Worm (Caenorhabditis elegans) whole organism, L3 larva: ENCODE measurements around the gene wrt-7.
"Not testable (repeated sequence)": the region's sequence is repeated elsewhere in the genome, so short reads cannot be mapped to it uniquely, and the experiment has no call there.

Experiments
- R02D3.7 ChIP-seq: fragments of 150-350 bp; optimal IDR thresholded peaks from 2 replicates; lab custom pipeline; 2014; ENCODE audit warnings: missing biosample characterization, missing genetic modification characterization
- ZK546.5 ChIP-seq: sonication (generic microtip); optimal IDR thresholded peaks from 2 replicates; lab custom pipeline; 2017; ENCODE audit warnings: missing biosample characterization, missing genetic modification characterization
- aly-2 ChIP-seq: fragments of 150-350 bp; optimal IDR thresholded peaks from 2 replicates; lab custom pipeline; 2014; ENCODE audit warnings: missing biosample characterization, missing genetic modification characterization
- ama-1 ChIP-seq: fragments of 150-350 bp; optimal IDR thresholded peaks from 2 replicates; lab custom pipeline; 2018
- ceh-16 ChIP-seq: sonication (generic microtip); optimal IDR thresholded peaks from 2 replicates; lab custom pipeline; 2017; ENCODE audit warnings: missing biosample characterization, missing genetic modification characterization
- ceh-28 ChIP-seq: fragments of 150-350 bp; optimal IDR thresholded peaks from 2 replicates; lab custom pipeline; 2014; ENCODE audit warnings: missing biosample characterization, missing genetic modification reagents, missing genetic modification characterization
- ceh-9 ChIP-seq: sonication (generic microtip); optimal IDR thresholded peaks from 2 replicates; lab custom pipeline; 2018; ENCODE audit warnings: missing biosample characterization, missing genetic modification characterization
- daf-12 ChIP-seq: fragments of 150-350 bp; optimal IDR thresholded peaks from 2 replicates; lab custom pipeline; 2014; ENCODE audit warnings: missing biosample characterization, missing genetic modification reagents, missing genetic modification characterization
- egl-27 ChIP-seq: sonication (generic microtip); optimal IDR thresholded peaks from 4 replicates; lab custom pipeline; 2017; ENCODE audit warnings: missing biosample characterization, missing genetic modification reagents, missing genetic modification characterization
- egl-5 ChIP-seq: fragments of 150-350 bp; optimal IDR thresholded peaks from 2 replicates; lab custom pipeline; 2017; ENCODE audit warnings: missing biosample characterization, missing genetic modification reagents, missing genetic modification characterization, inconsistent platforms
- elt-1 ChIP-seq: fragments of 150-350 bp; optimal IDR thresholded peaks from 2 replicates; lab custom pipeline; 2014; ENCODE audit warnings: missing biosample characterization, missing genetic modification characterization
- elt-2 ChIP-seq: sonication (generic microtip); optimal IDR thresholded peaks from 2 replicates; lab custom pipeline; 2016; ENCODE audit warnings: missing genetic modification reagents, mild to moderate bottlenecking, missing genetic modification characterization, missing compliant biosample characterization
- elt-3 ChIP-seq, 3 experiments: fragments of 150-350 bp in 1 of 3; sonication (generic microtip) in 2 of 3; optimal IDR thresholded peaks; 2 replicates in 2 of 3; 4 replicates in 1 of 3; lab custom pipeline; 2014 to 2017; ENCODE audit warnings: missing biosample characterization in 3 of 3, missing genetic modification characterization in 3 of 3
- eor-1 ChIP-seq, 2 experiments: fragments of 150-350 bp; optimal IDR thresholded peaks; 2 replicates each; lab custom pipeline; 2014 to 2018; ENCODE audit warnings: missing biosample characterization in 2 of 2, missing genetic modification characterization in 2 of 2
- fkh-10 ChIP-seq: sonication (generic microtip); optimal IDR thresholded peaks from 2 replicates; lab custom pipeline; 2017; ENCODE audit warnings: missing biosample characterization, missing genetic modification reagents, missing genetic modification characterization
- fkh-2 ChIP-seq: fragments of 150-350 bp; optimal IDR thresholded peaks from 2 replicates; lab custom pipeline; 2014; ENCODE audit warnings: missing biosample characterization, missing genetic modification reagents, missing genetic modification characterization
- hmg-11 ChIP-seq: sonication (generic microtip); optimal IDR thresholded peaks from 2 replicates; lab custom pipeline; 2016; ENCODE audit warnings: missing genetic modification characterization, missing compliant biosample characterization
- jun-1 ChIP-seq: fragments of 150-350 bp; optimal IDR thresholded peaks from 2 replicates; lab custom pipeline; 2014; ENCODE audit warnings: missing biosample characterization, missing genetic modification reagents, missing genetic modification characterization
- lin-15B ChIP-seq: fragments of 150-350 bp; optimal IDR thresholded peaks from 2 replicates; lab custom pipeline; 2014; ENCODE audit warnings: missing biosample characterization, missing genetic modification characterization
- lin-39 ChIP-seq: fragments of 150-350 bp; optimal IDR thresholded peaks from 2 replicates; lab custom pipeline; 2018; ENCODE audit warnings: missing biosample characterization, missing genetic modification reagents, missing genetic modification characterization
- lsy-12 ChIP-seq: sonication (generic microtip); optimal IDR thresholded peaks from 2 replicates; lab custom pipeline; 2016; ENCODE audit warnings: mild to moderate bottlenecking, missing genetic modification characterization, missing compliant biosample characterization
- mml-1 ChIP-seq: fragments of 150-350 bp; sonication (generic microtip); optimal IDR thresholded peaks from 3 replicates; lab custom pipeline; 2014; ENCODE audit warnings: missing biosample characterization, missing genetic modification characterization
- nfya-1 ChIP-seq: sonication (generic microtip); optimal IDR thresholded peaks from 2 replicates; lab custom pipeline; 2017; ENCODE audit warnings: missing genetic modification characterization, mild to moderate bottlenecking, missing compliant biosample characterization, antibody characterized with exemption, moderate library complexity; ENCODE audit not compliant: insufficient read depth
- nhr-11 ChIP-seq: fragments of 150-350 bp; optimal IDR thresholded peaks from 2 replicates; lab custom pipeline; 2014; ENCODE audit warnings: missing biosample characterization, missing genetic modification characterization
- nhr-12 ChIP-seq: fragments of 150-350 bp; optimal IDR thresholded peaks from 2 replicates; lab custom pipeline; 2014; ENCODE audit warnings: missing biosample characterization, missing genetic modification characterization
- nhr-237 ChIP-seq: fragments of 150-350 bp; optimal IDR thresholded peaks from 2 replicates; lab custom pipeline; 2014; ENCODE audit warnings: missing biosample characterization, missing genetic modification characterization
- nhr-28 ChIP-seq: fragments of 150-350 bp; optimal IDR thresholded peaks from 2 replicates; lab custom pipeline; 2014; ENCODE audit warnings: missing biosample characterization, missing genetic modification characterization
- nhr-67 ChIP-seq: fragments of 150-350 bp; optimal IDR thresholded peaks from 2 replicates; lab custom pipeline; 2014; ENCODE audit warnings: missing biosample characterization, missing genetic modification characterization
- nhr-77 ChIP-seq: fragments of 150-350 bp; optimal IDR thresholded peaks from 2 replicates; lab custom pipeline; 2014; ENCODE audit warnings: missing biosample characterization, missing genetic modification characterization
- pha-4 ChIP-seq: fragments of 150-350 bp; optimal IDR thresholded peaks from 2 replicates; lab custom pipeline; 2014; ENCODE audit warnings: missing biosample characterization, missing genetic modification reagents, missing genetic modification characterization
- sea-2 ChIP-seq: fragments of 150-350 bp; sonication (generic microtip); optimal IDR thresholded peaks from 4 replicates; lab custom pipeline; 2014; ENCODE audit warnings: missing biosample characterization, missing genetic modification reagents, missing genetic modification characterization
- skn-1 ChIP-seq: fragments of 150-350 bp; optimal IDR thresholded peaks from 2 replicates; lab custom pipeline; 2014; ENCODE audit warnings: missing biosample characterization, missing genetic modification characterization
- tbx-2 ChIP-seq: sonication (generic microtip); optimal IDR thresholded peaks from 2 replicates; lab custom pipeline; 2016; ENCODE audit warnings: mild to moderate bottlenecking, missing genetic modification characterization, missing compliant biosample characterization
- unc-39 ChIP-seq: sonication (generic microtip); optimal IDR thresholded peaks from 4 replicates; lab custom pipeline; 2017; ENCODE audit warnings: missing biosample characterization, missing genetic modification characterization
- ztf-11 ChIP-seq: fragments of 150-350 bp; optimal IDR thresholded peaks from 2 replicates; lab custom pipeline; 2014; ENCODE audit warnings: missing biosample characterization, missing genetic modification characterization
- ztf-4 ChIP-seq: fragments of 150-350 bp; optimal IDR thresholded peaks from 2 replicates; lab custom pipeline; 2014; ENCODE audit warnings: missing biosample characterization, missing genetic modification characterization

Gene wrt-7

ce11 chrV:15377903-15378302 lies 40.6 kb upstream of the wrt-7 start, which contains the start of gene srh-122:
Gene srh-122, minus strand, starts transcription at chrV:15378003.
- TF ChIP-seq nhr-67 (tag; lab: Kevin White, UChicago), result no peak
- TF ChIP-seq nhr-77 (tag; lab: Kevin White, UChicago), result no peak
- no peak for TF ChIP-seq nhr-11
- TF ChIP-seq ceh-9, result no peak
- no peak for TF ChIP-seq fkh-2 (tag; lab: Kevin White, UChicago)
- no peak for TF ChIP-seq hmg-11 (tag; lab: Kevin White, UChicago)
- TF ChIP-seq egl-5 (tag; lab: Kevin White, UChicago), result no peak
- no peak for TF ChIP-seq ceh-28 (tag; lab: Kevin White, UChicago)
- TF ChIP-seq sea-2 (GFP tag; lab: Kevin White, UChicago), result no peak
- no peak for TF ChIP-seq ztf-11
- no peak for TF ChIP-seq elt-1
- no peak for TF ChIP-seq ZK546.5 (tag; lab: Kevin White, UChicago)
- TF ChIP-seq lin-39, result no peak
- no peak for TF ChIP-seq R02D3.7 (tag; lab: Kevin White, UChicago)
- no peak for TF ChIP-seq skn-1 (tag; lab: Kevin White, UChicago)
- no peak for TF ChIP-seq mml-1
- no peak for TF ChIP-seq daf-12 (tag; lab: Kevin White, UChicago)
- no peak for TF ChIP-seq egl-27
- TF ChIP-seq nhr-12 (tag; lab: Kevin White, UChicago), result no peak
- no peak for TF ChIP-seq ama-1 (lab: Kevin White, UChicago)

ce11 chrV:15376223-15376622 lies 38.9 kb upstream of the wrt-7 start, which contains the start of gene srh-52:
Gene srh-52, minus strand, starts transcription at chrV:15376323.
- TF ChIP-seq lin-39 (no peak), ztf-4 (tag; lab: Kevin White, UChicago) (no peak), R02D3.7 (tag; lab: Kevin White, UChicago) (no peak), nhr-12 (tag; lab: Kevin White, UChicago) (no peak), hmg-11 (tag; lab: Kevin White, UChicago) (no peak), ceh-16 (no peak), elt-2 (tag; lab: Kevin White, UChicago) (no peak), skn-1 (tag; lab: Kevin White, UChicago) (no peak), nhr-77 (tag; lab: Kevin White, UChicago) (no peak), nhr-28 (no peak), nhr-237 (tag; lab: Kevin White, UChicago) (no peak), fkh-10 (GFP tag; lab: Kevin White, UChicago) (no peak), nhr-11 (no peak)

ce11 chrV:15369707-15370106 lies 32.4 kb upstream of the wrt-7 start, which contains the start of gene nhr-269:
Gene nhr-269, minus strand, starts transcription at chrV:15369807.
- TF ChIP-seq ZK546.5 (tag; lab: Kevin White, UChicago) (no peak), elt-3 (tag; optimal IDR thresholded peaks at IDR 0.05; lab: Kevin White, UChicago) (no peak), nfya-1 (no peak), tbx-2 (tag; lab: Kevin White, UChicago) (no peak), ceh-28 (tag; lab: Kevin White, UChicago) (no peak), fkh-10 (GFP tag; lab: Kevin White, UChicago) (no peak), lin-39 (no peak), hmg-11 (tag; lab: Kevin White, UChicago) (no peak), jun-1 (tag; lab: Kevin White, UChicago) (no peak), daf-12 (tag; lab: Kevin White, UChicago) (no peak), R02D3.7 (tag; lab: Kevin White, UChicago) (no peak), unc-39 (tag; lab: Kevin White, UChicago) (no peak), elt-1 (no peak), aly-2 (tag; lab: Kevin White, UChicago) (no peak), nhr-11 (no peak), pha-4 (tag; lab: Kevin White, UChicago) (no peak), ceh-9 (no peak), egl-27 (no peak), lin-15B (tag; lab: Kevin White, UChicago) (no peak), ztf-11 (no peak)

- TF ChIP-seq lin-15B (tag; lab: Kevin White, UChicago) (no peak), nfya-1 (no peak)
These were observed 30.5 kb upstream of the wrt-7 start for ce11 chrV:15367770-15368169.

- not testable (repeated sequence) for TF ChIP-seq lsy-12; elt-1; eor-1 (tag; optimal IDR thresholded peaks at IDR 0.05; lab: Kevin White, UChicago)
- TF ChIP-seq, all 47 proteins: peak for 0; not testable (repeated sequence) for 47
These were observed 24.1 kb upstream of the wrt-7 start, which contains the start of gene ech-1.1 for ce11 chrV:15361412-15361811. Gene ech-1.1, minus strand, starts transcription at chrV:15361512.
